Fruit fly (Drosophila melanogaster) whole organism, pupa: ENCODE results near the gene CG14854.

Source experiments
- CG10348 ChIP-seq: fragments of 200-800 bp; sonication (Bioruptor generic); IDR thresholded peaks from 2 replicates; pipeline ENCODE4 v1.3.6; 2022; ENCODE audit warnings: missing biosample characterization, missing genetic modification characterization
- CG15710 ChIP-seq: fragments of 200-800 bp; sonication (Bioruptor generic); optimal IDR thresholded peaks from 2 replicates; lab custom pipeline; 2018; ENCODE audit warnings: missing biosample characterization, mild to moderate bottlenecking, missing genetic modification characterization, moderate library complexity
- CG32121 ChIP-seq: fragments of 200-800 bp; sonication (Bioruptor generic); IDR thresholded peaks from 2 replicates; pipeline ENCODE4 v1.3.6; 2022; ENCODE audit warnings: missing biosample characterization, missing genetic modification characterization
- CG4496 ChIP-seq: fragments of 200-800 bp; sonication (Bioruptor generic); IDR thresholded peaks from 3 replicates; pipeline ENCODE4 v1.3.6; 2022; ENCODE audit warnings: missing biosample characterization, missing genetic modification characterization
- CG8301 ChIP-seq: fragments of 200-800 bp; sonication (Bioruptor generic); optimal IDR thresholded peaks from 2 replicates; lab custom pipeline; 2018; ENCODE audit warnings: missing biosample characterization, mild to moderate bottlenecking, missing genetic modification characterization
- Snoo ChIP-seq: fragments of 200-800 bp; sonication (Bioruptor generic); optimal IDR thresholded peaks from 3 replicates; lab custom pipeline; 2017; ENCODE audit warnings: missing biosample characterization, mild to moderate bottlenecking, missing genetic modification characterization, inconsistent platforms
- fd96Ca ChIP-seq: fragments of 200-800 bp; sonication (Bioruptor generic); IDR thresholded peaks from 3 replicates; pipeline ENCODE4 v1.3.6; 2022; ENCODE audit warnings: missing biosample characterization, missing genetic modification characterization
- rn ChIP-seq: fragments of 200-800 bp; sonication (Bioruptor generic); IDR thresholded peaks from 2 replicates; pipeline ENCODE4 v1.3.6; 2022; ENCODE audit warnings: missing biosample characterization, missing genetic modification characterization

- no peak for TF ChIP-seq Snoo
- TF ChIP-seq CG4496 (GFP tag; lab: Robert Waterston, UW): no peak
- TF ChIP-seq fd96Ca (GFP tag; lab: Robert Waterston, UW): no peak
- no peak for TF ChIP-seq CG10348 (GFP tag; lab: Robert Waterston, UW)
- TF ChIP-seq CG32121 (GFP tag; lab: Robert Waterston, UW): no peak
- TF ChIP-seq rn (GFP tag; lab: Robert Waterston, UW): no peak
- no peak for TF ChIP-seq CG15710 (tag; lab: Kevin White, UChicago)
- TF ChIP-seq CG8301 (tag; lab: Kevin White, UChicago): no peak
These were observed 17.8 kb downstream of the CG14854 start for dm6 chr3R:14542038-14542437.
